Fruit fly (Drosophila melanogaster): Measurements from ENCODE around the gene stumps.
A peak's percentile ranks its signal among the peaks of the same experiment; 100 is the strongest.

dm6 chr3R:14569411-14570107 is 7.5 kb upstream of the stumps start, which contains the start of gene Cys:
- TF ChIP-seq toe (GFP tag; optimal IDR thresholded peaks at IDR 0.05) (peak; percentile 14), Crg-1 (GFP tag; optimal IDR thresholded peaks at IDR 0.05) (no peak), ovo (GFP tag; optimal IDR thresholded peaks at IDR 0.05) (no peak), bab1 (GFP tag; optimal IDR thresholded peaks at IDR 0.05) (no peak), cic (GFP tag; optimal IDR thresholded peaks at IDR 0.05) (no peak), tj (GFP tag; optimal IDR thresholded peaks at IDR 0.05) (no peak), CG12768 (GFP tag; optimal IDR thresholded peaks at IDR 0.05) (no peak), CG1620 (GFP tag; optimal IDR thresholded peaks at IDR 0.05) (no peak), Hr96 (GFP tag; optimal IDR thresholded peaks at IDR 0.05) (no peak), cnc (optimal IDR thresholded peaks at IDR 0.05) (no peak), kay (GFP tag; ENCODE audit: borderline replicate concordance) (peak; percentile 90), Clk (GFP tag; optimal IDR thresholded peaks at IDR 0.05) (no peak), CG5204 (GFP tag; optimal IDR thresholded peaks at IDR 0.05) (no peak), CG11617 (GFP tag; optimal IDR thresholded peaks at IDR 0.05) (no peak)
